Fruit fly (Drosophila melanogaster): ENCODE data around the gene CG4950.

dm6 chr3L:16269092-16269491 lies 1.1 kb upstream of the CG4950 start, which contains the start of gene CG13068:
- no peak for TF ChIP-seq pan (optimal IDR thresholded peaks at IDR 0.05)
- TF ChIP-seq Hr78 (GFP tag; optimal IDR thresholded peaks at IDR 0.05): no peak
- TF ChIP-seq psq (GFP tag; optimal IDR thresholded peaks at IDR 0.05): no peak
- no peak for TF ChIP-seq Dfd (GFP tag; optimal IDR thresholded peaks at IDR 0.05)
- no peak for TF ChIP-seq h (GFP tag; optimal IDR thresholded peaks at IDR 0.05)
- no peak for TF ChIP-seq CG32264 (GFP tag; optimal IDR thresholded peaks at IDR 0.05)
- TF ChIP-seq dl (GFP tag; optimal IDR thresholded peaks at IDR 0.05; ENCODE audit: insufficient read depth in 1 of 2, partially characterized antibody in 2 of 2): no peak
- no peak for TF ChIP-seq Myc (optimal IDR thresholded peaks at IDR 0.05)
- no peak for TF ChIP-seq foxo (GFP tag; optimal IDR thresholded peaks at IDR 0.05)
- no peak for TF ChIP-seq fru (GFP tag; optimal IDR thresholded peaks at IDR 0.05)
- TF ChIP-seq usp (GFP tag; optimal IDR thresholded peaks at IDR 0.05): no peak
